Fruit fly (Drosophila melanogaster) whole organism, wandering third instar larva: ENCODE measurements around the gene CG4025.

Source experiments
- Hnf4 ChIP-seq: fragments of 200-800 bp; sonication (Bioruptor generic); optimal IDR thresholded peaks from 2 replicates; lab custom pipeline; 2016; ENCODE audit warnings: missing biosample characterization, mild to moderate bottlenecking, missing genetic modification characterization
- h ChIP-seq: fragments of 200-800 bp; sonication (Bioruptor generic); optimal IDR thresholded peaks from 3 replicates; lab custom pipeline; 2016; ENCODE audit warnings: missing biosample characterization, mild to moderate bottlenecking, missing genetic modification characterization
- pan ChIP-seq: fragments of >200 bp; optimal IDR thresholded peaks from 2 replicates; lab custom pipeline; 2017
- usp ChIP-seq: fragments of >200 bp; optimal IDR thresholded peaks from 2 replicates; lab custom pipeline; 2017; ENCODE audit warnings: missing biosample characterization, missing genetic modification characterization

DNA sequence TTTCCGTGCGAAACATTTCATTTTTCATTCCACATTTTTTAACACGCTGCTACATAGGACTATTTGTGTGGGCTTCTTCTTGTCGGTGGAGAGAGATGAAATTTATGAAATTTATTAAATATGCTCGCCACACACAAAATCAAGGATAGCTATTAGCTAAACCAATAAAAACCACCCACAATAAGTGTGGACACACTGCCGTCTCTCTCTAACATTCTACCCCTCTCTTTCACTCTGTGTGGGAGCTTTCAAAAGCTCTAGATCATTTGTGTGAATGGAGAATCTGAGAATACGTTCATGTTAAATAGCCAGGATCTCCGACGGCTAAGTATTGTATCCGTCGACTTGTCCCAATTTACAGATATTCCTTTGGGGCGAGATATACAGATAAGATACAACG lies 39.2 kb upstream of the CG4025 start:
- TF ChIP-seq pan (lab: Kevin White, UChicago) (no peak), usp (GFP tag; lab: Kevin White, UChicago) (no peak), h (no peak), Hnf4 (GFP tag; lab: Kevin White, UChicago) (no peak)
